Worm (Caenorhabditis elegans) whole organism, mixed stage, embryonic: Measurements from ENCODE around the gene hrde-1.

Experiments
- M03D4.4 ChIP-seq: sonication (generic microtip); optimal IDR thresholded peaks from 2 replicates; lab custom pipeline; 2017; ENCODE audit warnings: mild to moderate bottlenecking, missing genetic modification characterization, missing compliant biosample characterization
- bed-3 ChIP-seq: fragments of 200-800 bp; sonication (Bioruptor generic); optimal IDR thresholded peaks from 3 replicates; lab custom pipeline; 2018; ENCODE audit warnings: mild to moderate bottlenecking, missing genetic modification characterization, moderate library complexity, missing compliant biosample characterization
- ceh-83 ChIP-seq: fragments of 200-800 bp; sonication (Bioruptor generic); optimal IDR thresholded peaks from 2 replicates; lab custom pipeline; 2018; ENCODE audit warnings: mild to moderate bottlenecking, missing genetic modification characterization, missing compliant biosample characterization
- drap-1 ChIP-seq: fragments of 200-800 bp; sonication (Bioruptor generic); optimal IDR thresholded peaks from 3 replicates; lab custom pipeline; 2018; ENCODE audit warnings: mild to moderate bottlenecking, missing genetic modification characterization, missing compliant biosample characterization
- nhr-12 ChIP-seq: fragments of 150-350 bp; optimal IDR thresholded peaks from 2 replicates; lab custom pipeline; 2014; ENCODE audit warnings: missing biosample characterization, missing genetic modification characterization
- nhr-28 ChIP-seq: fragments of 150-350 bp; optimal IDR thresholded peaks from 2 replicates; lab custom pipeline; 2014; ENCODE audit warnings: missing biosample characterization, missing genetic modification characterization
- pha-4 ChIP-seq: fragments of 150-350 bp; optimal IDR thresholded peaks from 2 replicates; lab custom pipeline; 2018; ENCODE audit warnings: missing biosample characterization, missing genetic modification reagents, missing genetic modification characterization
- unc-62 ChIP-seq: fragments of 150-350 bp; optimal IDR thresholded peaks from 2 replicates; lab custom pipeline; 2014; ENCODE audit warnings: missing biosample characterization, missing genetic modification reagents, missing genetic modification characterization

- TF ChIP-seq nhr-12 (tag; lab: Kevin White, UChicago): no peak
- no peak for TF ChIP-seq drap-1 (GFP tag; lab: Kevin White, UChicago)
- TF ChIP-seq M03D4.4 (tag; lab: Kevin White, UChicago): no peak
- TF ChIP-seq pha-4 (tag; lab: Kevin White, UChicago): no peak
- no peak for TF ChIP-seq bed-3 (GFP tag; lab: Kevin White, UChicago)
- no peak for TF ChIP-seq nhr-28 (tag; lab: Kevin White, UChicago)
- no peak for TF ChIP-seq ceh-83 (GFP tag; lab: Kevin White, UChicago)
- TF ChIP-seq unc-62 (GFP tag; lab: Kevin White, UChicago): no peak
Observed at ce11 chrIII:4172210-4172609, 3.7 kb downstream of the hrde-1 start.
